Worm (Caenorhabditis elegans): Measurements from ENCODE around the gene lron-3.

lron-3 gene

ce11 chrX:15496927-15497605 is 60.7 kb downstream of the lron-3 start, which contains the start of gene suox-1:
Gene suox-1 (plus strand): TSS chrX:15497555.
- no peak for TF ChIP-seq hlh-1 (tag; optimal IDR thresholded peaks at IDR 0.05)
- TF ChIP-seq nhr-237 (tag; optimal IDR thresholded peaks at IDR 0.05) = no peak
- TF ChIP-seq mab-5 (tag; optimal IDR thresholded peaks at IDR 0.05) = no peak
- no peak for TF ChIP-seq ztf-11 (tag; optimal IDR thresholded peaks at IDR 0.05)
- no peak for TF ChIP-seq nhr-12 (tag; optimal IDR thresholded peaks at IDR 0.05)
- TF ChIP-seq nhr-2 (tag; optimal IDR thresholded peaks at IDR 0.05) = no peak

Data from whole organism, mixed stage, embryonic.